Fruit fly (Drosophila melanogaster) whole organism, embryonic: Measurements from ENCODE around the gene CG13315.

Experiments used
- CTCF ChIP-seq: fragments of 200-800 bp; sonication (Bioruptor generic); optimal IDR thresholded peaks from 2 replicates; lab custom pipeline; 2017; ENCODE audit warnings: missing biosample characterization, mild to moderate bottlenecking, missing genetic modification characterization, moderate library complexity
- Oli ChIP-seq: fragments of 200-800 bp; sonication (Bioruptor generic); optimal IDR thresholded peaks from 2 replicates; lab custom pipeline; 2018; ENCODE audit warnings: missing biosample characterization, mild to moderate bottlenecking, missing genetic modification characterization, moderate library complexity
- Pdp1 ChIP-seq, 2 experiments: fragments of 200-800 bp; sonication (Bioruptor generic); optimal IDR thresholded peaks; 3 replicates each; lab custom pipeline; 2016; ENCODE audit warnings: missing biosample characterization in 2 of 2, missing genetic modification characterization in 2 of 2, mild to moderate bottlenecking in 1 of 2, moderate library complexity in 1 of 2
- zfh2 ChIP-seq: fragments of 200-800 bp; sonication (Bioruptor generic); optimal IDR thresholded peaks from 2 replicates; lab custom pipeline; 2016; ENCODE audit warnings: missing biosample characterization, missing genetic modification characterization

DNA sequence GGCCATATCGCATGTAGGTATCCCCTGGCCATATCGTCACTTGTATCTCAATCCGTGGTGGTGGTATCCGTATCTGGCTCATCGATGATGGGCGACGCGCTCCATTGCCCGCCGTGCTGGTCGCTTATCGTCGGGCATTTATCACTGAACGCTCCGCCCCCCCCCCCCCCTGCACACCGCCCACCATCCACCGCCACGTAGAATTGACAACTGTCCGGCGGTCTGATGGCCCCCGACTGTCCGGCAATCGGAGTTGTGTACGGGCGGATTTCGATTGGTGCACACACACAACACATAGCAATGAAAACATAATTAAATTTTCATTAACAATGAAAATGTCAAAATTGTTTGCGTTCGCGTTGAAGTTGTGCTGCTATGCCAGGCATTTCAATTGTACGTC is 17.7 kb downstream of the CG13315 start:
- TF ChIP-seq Pdp1 (GFP tag; optimal IDR thresholded peaks at IDR 0.05; lab: Kevin White, UChicago) (no peak), CTCF (GFP tag; lab: Kevin White, UChicago) (no peak), zfh2 (GFP tag; lab: Kevin White, UChicago) (no peak), Oli (tag; lab: Kevin White, UChicago) (no peak)
